Fruit fly (Drosophila melanogaster) whole organism, embryonic: ENCODE data around the gene ps.

Experiments
- CG10654 ChIP-seq: fragments of 200-800 bp; sonication (Bioruptor generic); optimal IDR thresholded peaks from 2 replicates; lab custom pipeline; 2016; ENCODE audit warnings: missing biosample characterization, missing genetic modification characterization
- CG10959 ChIP-seq: fragments of 200-800 bp; sonication (Bioruptor generic); IDR thresholded peaks from 2 replicates; pipeline ENCODE4 v1.3.6; 2022; ENCODE audit warnings: missing biosample characterization, missing genetic modification characterization
- CG11456 ChIP-seq: fragments of 200-800 bp; sonication (Bioruptor generic); IDR thresholded peaks from 3 replicates; pipeline ENCODE4 v1.3.6; 2022; ENCODE audit warnings: missing biosample characterization, missing genetic modification characterization
- CG12236 ChIP-seq: fragments of 200-800 bp; sonication (Bioruptor generic); optimal IDR thresholded peaks from 2 replicates; lab custom pipeline; 2016; ENCODE audit warnings: missing biosample characterization, missing genetic modification characterization
- CG13775 ChIP-seq: fragments of 200-800 bp; sonication (Bioruptor generic); optimal IDR thresholded peaks from 3 replicates; lab custom pipeline; 2017; ENCODE audit warnings: missing biosample characterization, mild to moderate bottlenecking, missing genetic modification characterization
- CG14014 ChIP-seq: fragments of 200-800 bp; sonication (Bioruptor generic); IDR thresholded peaks from 2 replicates; pipeline ENCODE4 v1.3.6; 2022; ENCODE audit warnings: missing biosample characterization, missing genetic modification characterization
- CG14050 ChIP-seq: fragments of 200-800 bp; sonication (Bioruptor generic); IDR thresholded peaks from 3 replicates; pipeline ENCODE4 v1.3.6; 2022; ENCODE audit warnings: missing biosample characterization, missing genetic modification characterization
- CG14710 ChIP-seq: fragments of 200-800 bp; sonication (Bioruptor generic); optimal IDR thresholded peaks from 3 replicates; lab custom pipeline; 2019; ENCODE audit warnings: missing biosample characterization, mild to moderate bottlenecking, missing genetic modification characterization, moderate library complexity
- CG16815 ChIP-seq: fragments of 200-800 bp; sonication (Bioruptor generic); optimal IDR thresholded peaks from 3 replicates; lab custom pipeline; 2017; ENCODE audit warnings: missing biosample characterization, mild to moderate bottlenecking, missing genetic modification characterization
- CG17328 ChIP-seq: fragments of 200-800 bp; sonication (Bioruptor generic); IDR thresholded peaks from 2 replicates; pipeline ENCODE4 v1.3.6; 2022; ENCODE audit warnings: missing biosample characterization, missing genetic modification characterization
- CG17612 ChIP-seq: fragments of 200-800 bp; sonication (Bioruptor generic); IDR thresholded peaks from 2 replicates; pipeline ENCODE4 v1.3.6; 2022; ENCODE audit warnings: missing biosample characterization, missing genetic modification characterization
- CG30403 ChIP-seq: fragments of 200-800 bp; sonication (Bioruptor generic); optimal IDR thresholded peaks from 3 replicates; lab custom pipeline; 2016; ENCODE audit warnings: missing biosample characterization, missing genetic modification characterization
- CG30431 ChIP-seq: fragments of 200-800 bp; sonication (Bioruptor generic); optimal IDR thresholded peaks from 2 replicates; lab custom pipeline; 2017; ENCODE audit warnings: missing biosample characterization, missing genetic modification characterization
- CG31365 ChIP-seq: fragments of 200-800 bp; sonication (Bioruptor generic); optimal IDR thresholded peaks from 2 replicates; lab custom pipeline; 2018; ENCODE audit warnings: missing biosample characterization, mild to moderate bottlenecking, missing genetic modification characterization
- CG32772 ChIP-seq: fragments of 200-800 bp; sonication (Bioruptor generic); IDR thresholded peaks from 2 replicates; pipeline ENCODE4 v1.3.6; 2022; ENCODE audit warnings: missing biosample characterization, missing genetic modification characterization
- CG3995 ChIP-seq: fragments of 200-800 bp; sonication (Bioruptor generic); optimal IDR thresholded peaks from 3 replicates; lab custom pipeline; 2016; ENCODE audit warnings: missing biosample characterization, missing genetic modification characterization
- CG6683 ChIP-seq: fragments of 200-800 bp; sonication (Bioruptor generic); optimal IDR thresholded peaks from 2 replicates; lab custom pipeline; 2017; ENCODE audit warnings: missing biosample characterization, mild to moderate bottlenecking, missing genetic modification characterization, missing genetic modification reagents
- CG9609 ChIP-seq: fragments of 200-800 bp; sonication (Bioruptor generic); optimal IDR thresholded peaks from 3 replicates; lab custom pipeline; 2016; ENCODE audit warnings: missing biosample characterization, missing genetic modification characterization
- CHES-1-like ChIP-seq: fragments of 200-800 bp; sonication (Bioruptor generic); optimal IDR thresholded peaks from 2 replicates; lab custom pipeline; 2016; ENCODE audit warnings: missing biosample characterization, missing genetic modification characterization
- D19B ChIP-seq: fragments of 200-800 bp; sonication (Bioruptor generic); optimal IDR thresholded peaks from 2 replicates; lab custom pipeline; 2017; ENCODE audit warnings: missing biosample characterization, mild to moderate bottlenecking, missing genetic modification characterization
- Deaf1 ChIP-seq: fragments of 200-800 bp; optimal IDR thresholded peaks from 3 replicates; lab custom pipeline; 2019; ENCODE audit warnings: missing biosample characterization, mild to moderate bottlenecking, missing genetic modification characterization, moderate library complexity
- Drgx ChIP-seq: fragments of 200-800 bp; sonication (Bioruptor generic); IDR thresholded peaks from 2 replicates; pipeline ENCODE4 v1.3.6; 2022; ENCODE audit warnings: missing biosample characterization, missing genetic modification characterization
- Ets65A ChIP-seq: fragments of 200-800 bp; sonication (Bioruptor generic); peaks from one replicate; lab custom pipeline; 2016; ENCODE audit warnings: missing biosample characterization, missing genetic modification characterization
- HLH4C ChIP-seq: fragments of 200-800 bp; sonication (Bioruptor generic); IDR thresholded peaks from 3 replicates; pipeline ENCODE4 v1.3.6; 2022; ENCODE audit warnings: missing biosample characterization, missing genetic modification characterization; ENCODE audit not compliant: partially characterized antibody
- Hr78 ChIP-seq, 2 experiments: fragments of 200-800 bp in 1 of 2; fragments of >200 bp in 1 of 2; sonication (Bioruptor generic) in 1 of 2; optimal IDR thresholded peaks; 2 replicates each; lab custom pipeline; 2017 to 2019; ENCODE audit warnings: missing biosample characterization in 2 of 2, missing genetic modification characterization in 2 of 2, mild to moderate bottlenecking in 1 of 2, moderate library complexity in 1 of 2
- Kr ChIP-seq: fragments of 200-800 bp; sonication (Bioruptor generic); optimal IDR thresholded peaks from 2 replicates; lab custom pipeline; 2017; ENCODE audit warnings: missing biosample characterization, mild to moderate bottlenecking, missing genetic modification characterization
- Lim3 ChIP-seq: fragments of 200-800 bp; sonication (Bioruptor generic); IDR thresholded peaks from 2 replicates; pipeline ENCODE4 v1.3.6; 2022; ENCODE audit warnings: missing biosample characterization, missing genetic modification characterization
- MESR4 ChIP-seq: fragments of 200-800 bp; sonication (Bioruptor generic); optimal IDR thresholded peaks from 2 replicates; lab custom pipeline; 2018; ENCODE audit warnings: missing biosample characterization, mild to moderate bottlenecking, missing genetic modification characterization, moderate library complexity
- Mrtf ChIP-seq: fragments of 200-800 bp; sonication (Bioruptor generic); IDR thresholded peaks from 3 replicates; pipeline ENCODE4 v1.3.6; 2022; ENCODE audit warnings: missing biosample characterization, missing genetic modification characterization
- Opbp ChIP-seq: fragments of 200-800 bp; sonication (Bioruptor generic); IDR thresholded peaks from 3 replicates; pipeline ENCODE4 v1.3.6; 2022; ENCODE audit warnings: missing biosample characterization, missing genetic modification characterization; ENCODE audit not compliant: partially characterized antibody
- Poxn ChIP-seq: fragments of 200-800 bp; sonication (Bioruptor generic); IDR thresholded peaks from 2 replicates; pipeline ENCODE4 v1.3.6; 2022; ENCODE audit warnings: missing biosample characterization, missing genetic modification characterization
- Six4 ChIP-seq: fragments of 200-800 bp; sonication (Bioruptor generic); optimal IDR thresholded peaks from 2 replicates; lab custom pipeline; 2016; ENCODE audit warnings: missing biosample characterization, missing genetic modification characterization
- YL-1 ChIP-seq: fragments of 200-800 bp; sonication (Bioruptor generic); optimal IDR thresholded peaks from 3 replicates; lab custom pipeline; 2017; ENCODE audit warnings: missing biosample characterization, mild to moderate bottlenecking, missing genetic modification characterization
- ab ChIP-seq: fragments of 200-800 bp; sonication (Bioruptor generic); optimal IDR thresholded peaks from 2 replicates; lab custom pipeline; 2016; ENCODE audit warnings: missing biosample characterization, missing genetic modification characterization
- al ChIP-seq: fragments of 200-800 bp; sonication (Bioruptor generic); IDR thresholded peaks from 2 replicates; pipeline ENCODE4 v1.3.6; 2022; ENCODE audit warnings: missing biosample characterization, missing genetic modification characterization
- caup ChIP-seq: fragments of 200-800 bp; sonication (Bioruptor generic); optimal IDR thresholded peaks from 3 replicates; lab custom pipeline; 2017; ENCODE audit warnings: missing biosample characterization, mild to moderate bottlenecking, missing genetic modification characterization, moderate library complexity; ENCODE audit not compliant: severe bottlenecking
- chinmo ChIP-seq: fragments of 200-800 bp; sonication (Bioruptor generic); IDR thresholded peaks from 4 replicates; pipeline ENCODE4 v1.3.6; 2022; ENCODE audit warnings: missing biosample characterization, missing genetic modification characterization; ENCODE audit not compliant: partially characterized antibody
- crp ChIP-seq, 2 experiments: fragments of 200-800 bp; sonication (Bioruptor generic); optimal IDR thresholded peaks; 2 replicates in 1 of 2; 3 replicates in 1 of 2; lab custom pipeline; 2017; ENCODE audit warnings: missing biosample characterization in 2 of 2, missing genetic modification characterization in 2 of 2, mild to moderate bottlenecking in 1 of 2, moderate library complexity in 1 of 2
- fd96Cb ChIP-seq: fragments of 200-800 bp; sonication (Bioruptor generic); optimal IDR thresholded peaks from 2 replicates; lab custom pipeline; 2018; ENCODE audit warnings: missing biosample characterization, mild to moderate bottlenecking, missing genetic modification characterization, moderate library complexity
- gsb ChIP-seq: fragments of 200-800 bp; sonication (Bioruptor generic); IDR thresholded peaks from 2 replicates; pipeline ENCODE4 v1.3.6; 2022; ENCODE audit warnings: missing biosample characterization, missing genetic modification characterization
- jing ChIP-seq: fragments of 200-800 bp; sonication (Bioruptor generic); optimal IDR thresholded peaks from 2 replicates; lab custom pipeline; 2018; ENCODE audit warnings: missing biosample characterization, mild to moderate bottlenecking, missing genetic modification characterization
- jumu ChIP-seq: fragments of 200-800 bp; sonication (Bioruptor generic); optimal IDR thresholded peaks from 3 replicates; lab custom pipeline; 2016; ENCODE audit warnings: missing biosample characterization, missing genetic modification characterization
- lmd ChIP-seq: fragments of 200-800 bp; sonication (Bioruptor generic); IDR thresholded peaks from 2 replicates; pipeline ENCODE4 v1.3.6; 2022; ENCODE audit warnings: missing biosample characterization, missing genetic modification characterization
- odd ChIP-seq: fragments of 200-800 bp; sonication (Bioruptor generic); optimal IDR thresholded peaks from 2 replicates; lab custom pipeline; 2017; ENCODE audit warnings: missing biosample characterization, mild to moderate bottlenecking, missing genetic modification characterization
- p53 ChIP-seq: fragments of 200-800 bp; sonication (Bioruptor generic); optimal IDR thresholded peaks from 2 replicates; lab custom pipeline; 2016; ENCODE audit warnings: missing biosample characterization, missing genetic modification characterization
- scrt ChIP-seq: fragments of 200-800 bp; sonication (Bioruptor generic); optimal IDR thresholded peaks from 2 replicates; lab custom pipeline; 2018; ENCODE audit warnings: missing biosample characterization, mild to moderate bottlenecking, missing genetic modification characterization, moderate library complexity
- ssp ChIP-seq: fragments of 200-800 bp; sonication (Bioruptor generic); IDR thresholded peaks from 2 replicates; pipeline ENCODE4 v1.3.6; 2022; ENCODE audit warnings: missing biosample characterization, missing genetic modification characterization
- unc-4 ChIP-seq: fragments of 200-800 bp; sonication (Bioruptor generic); IDR thresholded peaks from 2 replicates; pipeline ENCODE4 v1.3.6; 2022; ENCODE audit warnings: missing biosample characterization, missing genetic modification characterization; ENCODE audit not compliant: partially characterized antibody
- unpg ChIP-seq: fragments of 200-800 bp; sonication (Bioruptor generic); optimal IDR thresholded peaks from 3 replicates; lab custom pipeline; 2018; ENCODE audit warnings: missing biosample characterization, mild to moderate bottlenecking, missing genetic modification characterization, moderate library complexity
- vnd ChIP-seq: fragments of 200-800 bp; sonication (Bioruptor generic); IDR thresholded peaks from 3 replicates; pipeline ENCODE4 v1.3.6; 2022; ENCODE audit warnings: missing biosample characterization, missing genetic modification characterization; ENCODE audit not compliant: partially characterized antibody

Gene ps

dm6 chr3R:9370413-9370812, 47.3 kb upstream of the ps start (continued):
- peak; percentile 31 for TF ChIP-seq odd (GFP tag; lab: Kevin White, UChicago)
- TF ChIP-seq HLH4C (GFP tag; lab: Robert Waterston, UW) = no peak
- peak; percentile 44 for TF ChIP-seq scrt (GFP tag; lab: Kevin White, UChicago)
- TF ChIP-seq CG14014 (GFP tag; lab: Robert Waterston, UW) = peak; percentile 46; the same call in 1 of the 2 replicates
- no peak for TF ChIP-seq unc-4 (GFP tag; lab: Robert Waterston, UW)
- peak; percentile 34 for TF ChIP-seq D19B
- no peak for TF ChIP-seq CG9609 (GFP tag; lab: Kevin White, UChicago)
- peak; percentile 44; the same call in 1 of the 2 replicates for TF ChIP-seq Drgx (GFP tag; lab: Robert Waterston, UW)
- peak; percentile 31; the same call in 1 of the 2 replicates for TF ChIP-seq ssp (GFP tag; lab: Robert Waterston, UW)
- no peak for TF ChIP-seq gsb (GFP tag; lab: Robert Waterston, UW)
- no peak for TF ChIP-seq CHES-1-like (GFP tag; lab: Kevin White, UChicago)
- TF ChIP-seq lmd (GFP tag; lab: Robert Waterston, UW) = peak; percentile 70; the same call in 1 of the 2 replicates
- TF ChIP-seq jumu = no peak
- TF ChIP-seq CG10654 (GFP tag; lab: Kevin White, UChicago) = peak; percentile 10
- no peak for TF ChIP-seq Hr78 (GFP tag; optimal IDR thresholded peaks at IDR 0.05; lab: Kevin White, UChicago)
- TF ChIP-seq al (GFP tag; lab: Robert Waterston, UW) = peak; percentile 52; the same call in 1 of the 2 replicates
- peak; percentile 24 for TF ChIP-seq caup (GFP tag; lab: Kevin White, UChicago)
- TF ChIP-seq Lim3 (GFP tag; lab: Robert Waterston, UW) = no peak
- peak; percentile 40 for TF ChIP-seq fd96Cb (tag; lab: Kevin White, UChicago)
- no peak for TF ChIP-seq vnd (GFP tag; lab: Robert Waterston, UW)
- 0 out of 3 replicates have a peak, but pooled peaks have one; percentile 25 for TF ChIP-seq Mrtf (GFP tag; lab: Robert Waterston, UW)
- TF ChIP-seq unpg (GFP tag; lab: Kevin White, UChicago) = peak; percentile 65
- TF ChIP-seq p53 (GFP tag; lab: Kevin White, UChicago) = no peak
- no peak for TF ChIP-seq ab (GFP tag; lab: Kevin White, UChicago)
- TF ChIP-seq CG31365 (tag; lab: Kevin White, UChicago) = peak; percentile 9
- TF ChIP-seq CG30431 (GFP tag; lab: Kevin White, UChicago) = no peak
- TF ChIP-seq CG10959 = no peak
- no peak for TF ChIP-seq jing (GFP tag; lab: Kevin White, UChicago)
- no peak for TF ChIP-seq MESR4 (GFP tag; lab: Kevin White, UChicago)
- no peak for TF ChIP-seq Poxn (GFP tag; lab: Robert Waterston, UW)
- TF ChIP-seq CG13775 = peak; percentile 8
- TF ChIP-seq Opbp (GFP tag; lab: Robert Waterston, UW) = no peak
- no peak for TF ChIP-seq CG17612 (GFP tag; lab: Robert Waterston, UW)
- TF ChIP-seq crp (GFP tag; optimal IDR thresholded peaks at IDR 0.05; lab: Kevin White, UChicago) = no peak
- TF ChIP-seq Deaf1 (tag; lab: Kevin White, UChicago) = no peak
- TF ChIP-seq Kr = no peak
- TF ChIP-seq Six4 (GFP tag; lab: Kevin White, UChicago) = peak; percentile 22
- TF ChIP-seq CG30403 (GFP tag; lab: Kevin White, UChicago) = peak; percentile 62
- TF ChIP-seq chinmo (GFP tag; lab: Robert Waterston, UW) = 0 out of 4 replicates have a peak, but pooled peaks have one; percentile 29
- TF ChIP-seq Ets65A = no peak
- peak; percentile 34; the same call in 1 of the 2 replicates for TF ChIP-seq CG17328 (GFP tag; lab: Robert Waterston, UW)
- TF ChIP-seq CG16815 (GFP tag; lab: Kevin White, UChicago) = no peak
- peak; percentile 6 for TF ChIP-seq YL-1
- TF ChIP-seq CG12236 = no peak
- TF ChIP-seq CG6683 (GFP tag; lab: Kevin White, UChicago) = no peak
- TF ChIP-seq CG14050 (GFP tag; lab: Robert Waterston, UW) = peak; percentile 57; the same call in 2 of the 3 replicates
- peak; percentile 4 for TF ChIP-seq CG3995
- no peak for TF ChIP-seq CG14710
- TF ChIP-seq CG32772 = peak; percentile 44; the same call in 1 of the 2 replicates
- TF ChIP-seq CG11456 (GFP tag; lab: Robert Waterston, UW) = no peak
